Worm (Caenorhabditis elegans): ENCODE data around the gene F15G9.2.

DNA sequence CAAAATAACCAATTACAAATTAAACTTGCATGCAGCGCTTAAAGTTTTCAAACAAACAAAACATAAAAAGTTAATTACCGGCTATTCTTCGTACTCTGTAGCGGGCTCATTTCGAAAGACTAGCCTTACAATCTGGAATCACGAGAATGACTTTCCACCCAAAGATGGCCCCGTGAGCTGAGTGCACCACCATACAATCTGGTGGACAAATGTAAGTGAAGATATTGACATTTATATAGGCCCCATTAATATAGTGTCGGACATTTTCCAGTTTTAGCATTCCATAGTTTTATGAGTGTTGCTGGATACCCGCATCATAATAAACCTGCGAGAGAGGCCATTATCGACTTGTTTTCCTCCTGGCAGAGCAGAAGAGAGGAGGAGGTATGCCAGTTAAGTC is 41.0 kb upstream of the F15G9.2 start:
- TF ChIP-seq tbx-11 (GFP tag; IDR thresholded peaks at IDR 0.05) (no peak), tbx-37 (GFP tag; conservative IDR thresholded peaks at IDR 0.05) (no peak), aly-1 (tag; optimal IDR thresholded peaks at IDR 0.05) (no peak), ama-1 (optimal IDR thresholded peaks at IDR 0.05) (no peak), pes-1 (GFP tag; IDR thresholded peaks at IDR 0.05) (no peak), sea-1 (GFP tag; conservative IDR thresholded peaks at IDR 0.05) (no peak), ceh-36 (tag; optimal IDR thresholded peaks at IDR 0.05) (no peak), hmg-4 (GFP tag; optimal IDR thresholded peaks at IDR 0.05) (no peak), B0310.2 (tag; optimal IDR thresholded peaks at IDR 0.05) (no peak), ets-7 (tag; optimal IDR thresholded peaks at IDR 0.05) (no peak)

Measured in whole organism, early embryonic.